Fruit fly (Drosophila melanogaster) whole organism, prepupa: Measurements from ENCODE around the gene CG1738.

Experiments used
- Blimp-1 ChIP-seq: fragments of 200-800 bp; sonication (Bioruptor generic); optimal IDR thresholded peaks from 3 replicates; lab custom pipeline; 2017; ENCODE audit warnings: missing biosample characterization, missing genetic modification characterization, mild to moderate bottlenecking, moderate library complexity, missing genetic modification reagents
- CG11294 ChIP-seq: fragments of 200-800 bp; sonication (Bioruptor generic); IDR thresholded peaks from 2 replicates; pipeline ENCODE4 v1.3.6; 2022; ENCODE audit warnings: missing biosample characterization, missing genetic modification characterization
- CG11902 ChIP-seq: fragments of 200-800 bp; sonication (Bioruptor generic); optimal IDR thresholded peaks from 3 replicates; lab custom pipeline; 2016; ENCODE audit warnings: missing biosample characterization, missing genetic modification characterization
- CG15336 ChIP-seq: fragments of 200-800 bp; sonication (Bioruptor generic); IDR thresholded peaks from 2 replicates; pipeline ENCODE4 v1.3.6; 2022; ENCODE audit warnings: missing biosample characterization, missing genetic modification characterization
- CG1621 ChIP-seq: fragments of 200-800 bp; sonication (Bioruptor generic); optimal IDR thresholded peaks from 3 replicates; lab custom pipeline; 2018; ENCODE audit warnings: missing biosample characterization, mild to moderate bottlenecking, missing genetic modification characterization
- CG16779 ChIP-seq: fragments of 200-800 bp; sonication (Bioruptor generic); optimal IDR thresholded peaks from 3 replicates; lab custom pipeline; 2017; ENCODE audit warnings: missing biosample characterization, mild to moderate bottlenecking, missing genetic modification characterization
- CG32006 ChIP-seq: fragments of 200-800 bp; sonication (Bioruptor generic); optimal IDR thresholded peaks from 3 replicates; lab custom pipeline; 2017; ENCODE audit warnings: missing biosample characterization, mild to moderate bottlenecking, missing genetic modification characterization
- CG34406 ChIP-seq: fragments of 200-800 bp; sonication (Bioruptor generic); optimal IDR thresholded peaks from 3 replicates; lab custom pipeline; 2016; ENCODE audit warnings: missing biosample characterization, missing genetic modification characterization
- CG3919 ChIP-seq: fragments of 200-800 bp; sonication (Bioruptor generic); optimal IDR thresholded peaks from 3 replicates; lab custom pipeline; 2016; ENCODE audit warnings: missing biosample characterization, missing genetic modification characterization
- CG4318 ChIP-seq: fragments of 200-800 bp; sonication (Bioruptor generic); optimal IDR thresholded peaks from 3 replicates; lab custom pipeline; 2017; ENCODE audit warnings: missing biosample characterization, mild to moderate bottlenecking, missing genetic modification characterization
- CG6163 ChIP-seq: fragments of 200-800 bp; sonication (Bioruptor generic); IDR thresholded peaks from 3 replicates; pipeline ENCODE4 v1.3.6; 2022; ENCODE audit warnings: missing biosample characterization, missing genetic modification characterization
- CG6792 ChIP-seq: fragments of 200-800 bp; sonication (Bioruptor generic); optimal IDR thresholded peaks from 3 replicates; lab custom pipeline; 2016; ENCODE audit warnings: missing biosample characterization, missing genetic modification characterization
- CG6808 ChIP-seq: fragments of 200-800 bp; sonication (Bioruptor generic); optimal IDR thresholded peaks from 3 replicates; lab custom pipeline; 2017; ENCODE audit warnings: missing biosample characterization, missing genetic modification characterization, mild to moderate bottlenecking, moderate library complexity, missing genetic modification reagents
- CG6854 ChIP-seq: fragments of 200-800 bp; sonication (Bioruptor generic); optimal IDR thresholded peaks from 2 replicates; lab custom pipeline; 2017; ENCODE audit warnings: missing biosample characterization, mild to moderate bottlenecking, missing genetic modification characterization
- CG7368 ChIP-seq: fragments of 200-800 bp; sonication (Bioruptor generic); optimal IDR thresholded peaks from 3 replicates; lab custom pipeline; 2016; ENCODE audit warnings: missing biosample characterization, missing genetic modification characterization
- CG8119 ChIP-seq: fragments of 200-800 bp; sonication (Bioruptor generic); IDR thresholded peaks from 3 replicates; pipeline ENCODE4 v1.3.6; 2022; ENCODE audit warnings: missing biosample characterization, missing genetic modification characterization
- CG8319 ChIP-seq: fragments of 200-800 bp; sonication (Bioruptor generic); optimal IDR thresholded peaks from 3 replicates; lab custom pipeline; 2016; ENCODE audit warnings: missing biosample characterization, missing genetic modification characterization
- CG9139 ChIP-seq: fragments of 200-800 bp; sonication (Bioruptor generic); optimal IDR thresholded peaks from 3 replicates; lab custom pipeline; 2017; ENCODE audit warnings: missing biosample characterization, mild to moderate bottlenecking, missing genetic modification characterization
- Eip75B ChIP-seq: fragments of 200-800 bp; sonication (Bioruptor generic); optimal IDR thresholded peaks from 3 replicates; lab custom pipeline; 2016; ENCODE audit warnings: missing biosample characterization, missing genetic modification characterization
- Eip78C ChIP-seq: fragments of 200-800 bp; sonication (Bioruptor generic); peaks from one replicate; lab custom pipeline; 2016; ENCODE audit warnings: missing biosample characterization, missing genetic modification characterization
- Eip93F ChIP-seq: fragments of 200-800 bp; sonication (Bioruptor generic); optimal IDR thresholded peaks from 2 replicates; lab custom pipeline; 2016; ENCODE audit warnings: missing biosample characterization, mild to moderate bottlenecking, missing genetic modification characterization
- Hr38 ChIP-seq: sonication (Bioruptor generic); optimal IDR thresholded peaks from 2 replicates; lab custom pipeline; 2016; ENCODE audit warnings: missing biosample characterization, missing genetic modification characterization
- Lpt ChIP-seq: fragments of 200-800 bp; sonication (Bioruptor generic); optimal IDR thresholded peaks from 3 replicates; lab custom pipeline; 2016; ENCODE audit warnings: missing biosample characterization, missing genetic modification characterization
- Met ChIP-seq: fragments of 200-800 bp; sonication (Bioruptor generic); optimal IDR thresholded peaks from 3 replicates; lab custom pipeline; 2016; ENCODE audit warnings: missing biosample characterization, missing genetic modification characterization
- OdsH ChIP-seq: fragments of 200-800 bp; sonication (Bioruptor generic); optimal IDR thresholded peaks from 3 replicates; lab custom pipeline; 2016; ENCODE audit warnings: missing biosample characterization, missing genetic modification characterization
- Sox102F ChIP-seq: fragments of 200-800 bp; sonication (Bioruptor generic); optimal IDR thresholded peaks from 2 replicates; lab custom pipeline; 2016; ENCODE audit warnings: missing biosample characterization, mild to moderate bottlenecking, missing genetic modification characterization
- cyc ChIP-seq: fragments of 200-800 bp; sonication (Bioruptor generic); optimal IDR thresholded peaks from 3 replicates; lab custom pipeline; 2016; ENCODE audit warnings: missing biosample characterization, missing genetic modification characterization
- dac ChIP-seq: fragments of 200-800 bp; sonication (Bioruptor generic); optimal IDR thresholded peaks from 2 replicates; lab custom pipeline; 2017; ENCODE audit warnings: missing biosample characterization, mild to moderate bottlenecking, missing genetic modification characterization
- eg ChIP-seq: fragments of 200-800 bp; sonication (Bioruptor generic); IDR thresholded peaks from 3 replicates; pipeline ENCODE4 v1.3.6; 2022; ENCODE audit warnings: missing biosample characterization, missing genetic modification characterization
- fd59A ChIP-seq: fragments of 200-800 bp; sonication (Bioruptor generic); optimal IDR thresholded peaks from 2 replicates; lab custom pipeline; 2017; ENCODE audit warnings: missing biosample characterization, mild to moderate bottlenecking, missing genetic modification characterization, missing genetic modification reagents
- lz ChIP-seq: fragments of 200-800 bp; sonication (Bioruptor generic); optimal IDR thresholded peaks from 3 replicates; lab custom pipeline; 2016; ENCODE audit warnings: missing biosample characterization, missing genetic modification characterization
- salr ChIP-seq, 2 experiments: fragments of 200-800 bp; sonication (Bioruptor generic); optimal IDR thresholded peaks; 3 replicates each; lab custom pipeline; 2016 to 2018; ENCODE audit warnings: missing biosample characterization in 2 of 2, missing genetic modification characterization in 2 of 2, mild to moderate bottlenecking in 1 of 2
- spab ChIP-seq: fragments of 200-800 bp; sonication (Bioruptor generic); optimal IDR thresholded peaks from 2 replicates; lab custom pipeline; 2017; ENCODE audit warnings: missing biosample characterization, mild to moderate bottlenecking, missing genetic modification characterization, missing genetic modification reagents
- svp ChIP-seq: fragments of 200-800 bp; sonication (Bioruptor generic); peaks from one replicate; lab custom pipeline; 2016; ENCODE audit warnings: missing biosample characterization, missing genetic modification characterization
- vri ChIP-seq: fragments of 200-800 bp; sonication (Bioruptor generic); optimal IDR thresholded peaks from 3 replicates; lab custom pipeline; 2016; ENCODE audit warnings: missing biosample characterization, mild to moderate bottlenecking, missing genetic modification characterization

CG1738 gene

DNA sequence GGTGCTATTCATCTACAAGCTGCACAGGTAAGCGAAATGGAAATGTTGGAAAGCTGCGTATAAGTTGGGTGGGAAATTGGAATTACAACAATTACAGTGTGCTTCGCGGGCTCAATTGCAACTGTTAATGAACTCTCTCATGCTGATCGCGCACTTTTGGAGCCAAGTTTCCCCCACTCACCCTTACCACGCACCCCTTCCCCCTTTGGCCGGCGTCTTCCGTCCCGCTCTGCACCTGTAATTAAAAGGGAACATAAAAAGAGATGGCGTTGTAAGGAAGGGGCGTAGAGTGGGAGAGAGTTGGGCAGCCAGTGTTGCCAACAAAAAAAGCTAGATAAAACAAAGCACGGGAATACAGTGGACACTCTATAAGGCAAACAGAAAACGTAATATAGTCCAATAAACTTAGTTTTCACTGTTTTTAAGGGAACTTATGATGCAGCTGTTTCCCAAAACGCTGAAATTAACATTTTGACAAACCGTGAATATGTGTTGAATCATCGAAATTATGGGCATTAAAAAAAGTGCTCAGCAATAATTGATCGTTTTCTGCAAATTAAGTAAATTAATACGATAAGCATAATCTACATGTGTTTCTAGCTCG is 8.0 kb upstream of the CG1738 start (continued):
- TF ChIP-seq Eip75B: peak; percentile 17
- TF ChIP-seq CG9139: no peak
- no peak for TF ChIP-seq CG11294
- TF ChIP-seq CG6854 (GFP tag; lab: Kevin White, UChicago): no peak
- TF ChIP-seq CG1621: no peak
- peak; percentile 4 for TF ChIP-seq Met (GFP tag; lab: Kevin White, UChicago)
- TF ChIP-seq CG4318 (GFP tag; lab: Kevin White, UChicago): no peak
- TF ChIP-seq CG16779 (tag; lab: Kevin White, UChicago): no peak
- no peak for TF ChIP-seq CG8119 (GFP tag; lab: Robert Waterston, UW)
- TF ChIP-seq Sox102F (GFP tag; lab: Kevin White, UChicago): no peak
- TF ChIP-seq CG7368 (GFP tag; lab: Kevin White, UChicago): no peak
- TF ChIP-seq Blimp-1: no peak
- peak; percentile 17 for TF ChIP-seq lz (GFP tag; lab: Kevin White, UChicago)
- peak; percentile 17; the same call in 1 of the 2 replicates for TF ChIP-seq CG15336 (GFP tag; lab: Robert Waterston, UW)
- peak; percentile 35; the same call in 1 of the 3 replicates for TF ChIP-seq CG6163 (GFP tag; lab: Robert Waterston, UW)
- TF ChIP-seq Hr38 (GFP tag; lab: Kevin White, UChicago): no peak
- no peak for TF ChIP-seq CG8319 (GFP tag; lab: Kevin White, UChicago)
- no peak for TF ChIP-seq CG34406 (GFP tag; lab: Kevin White, UChicago)
- TF ChIP-seq, all 60 proteins: peak for 27

DNA sequence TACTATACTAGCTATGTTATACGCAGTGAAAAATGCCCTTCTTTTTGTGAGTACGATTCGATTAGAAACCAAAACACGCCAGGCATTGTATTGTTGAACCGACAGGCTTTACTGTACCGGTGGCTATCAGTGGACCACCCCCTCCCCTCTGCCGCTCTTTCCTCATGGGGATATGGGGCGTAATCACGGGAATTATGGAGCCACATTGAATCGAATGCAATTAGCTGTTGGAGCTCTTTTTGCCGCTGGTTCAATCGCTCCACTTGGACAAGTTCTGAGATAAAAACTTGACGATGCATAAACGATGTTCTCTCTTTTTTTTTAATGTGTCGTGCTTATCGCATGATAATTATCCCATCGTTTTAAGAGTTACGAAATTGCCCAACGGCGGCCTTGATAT is 6.7 kb upstream of the CG1738 start:
- TF ChIP-seq CG6792 (no peak), OdsH (GFP tag; lab: Kevin White, UChicago) (no peak), CG4318 (GFP tag; lab: Kevin White, UChicago) (no peak), CG1621 (no peak), CG6808 (GFP tag; lab: Kevin White, UChicago) (no peak), CG11902 (no peak), Eip78C (peak; percentile 39), CG6163 (GFP tag; lab: Robert Waterston, UW) (0 out of 3 replicates have a peak, but pooled peaks have one; percentile 27), CG9139 (no peak), Lpt (GFP tag; lab: Kevin White, UChicago) (no peak), vri (GFP tag; lab: Kevin White, UChicago) (peak; percentile 69), CG16779 (tag; lab: Kevin White, UChicago) (no peak), eg (no peak), svp (GFP tag; lab: Kevin White, UChicago) (peak; percentile 66), Eip93F (GFP tag; lab: Kevin White, UChicago) (no peak), CG32006 (GFP tag; lab: Kevin White, UChicago) (peak; percentile 11), CG15336 (GFP tag; lab: Robert Waterston, UW) (no peak), Sox102F (GFP tag; lab: Kevin White, UChicago) (no peak)

- TF ChIP-seq dac (GFP tag; lab: Kevin White, UChicago) (no peak), Hr38 (GFP tag; lab: Kevin White, UChicago) (no peak), fd59A (GFP tag; lab: Kevin White, UChicago) (no peak), salr (GFP tag; optimal IDR thresholded peaks at IDR 0.05; lab: Kevin White, UChicago) (no peak), Lpt (GFP tag; lab: Kevin White, UChicago) (no peak), cyc (GFP tag; lab: Kevin White, UChicago) (no peak), Met (GFP tag; lab: Kevin White, UChicago) (no peak), lz (GFP tag; lab: Kevin White, UChicago) (no peak), CG8319 (GFP tag; lab: Kevin White, UChicago) (no peak), spab (GFP tag; lab: Kevin White, UChicago) (no peak), CG3919 (GFP tag; lab: Kevin White, UChicago) (no peak), CG7368 (GFP tag; lab: Kevin White, UChicago) (no peak)
Observed at dm6 chrX:11342771-11343170, 6.1 kb upstream of the CG1738 start.
